Worm (Caenorhabditis elegans) whole organism, L3 larva: ENCODE results near the gene F48G7.12.
A peak's percentile ranks its signal among the peaks of the same experiment; 100 is the strongest.

Experiments
- R02D3.7 ChIP-seq: fragments of 150-350 bp; optimal IDR thresholded peaks from 2 replicates; lab custom pipeline; 2014; ENCODE audit warnings: missing biosample characterization, missing genetic modification characterization
- ZK546.5 ChIP-seq: sonication (generic microtip); optimal IDR thresholded peaks from 2 replicates; lab custom pipeline; 2017; ENCODE audit warnings: missing biosample characterization, missing genetic modification characterization
- aly-2 ChIP-seq: fragments of 150-350 bp; optimal IDR thresholded peaks from 2 replicates; lab custom pipeline; 2014; ENCODE audit warnings: missing biosample characterization, missing genetic modification characterization
- ama-1 ChIP-seq: fragments of 150-350 bp; optimal IDR thresholded peaks from 2 replicates; lab custom pipeline; 2018
- ceh-16 ChIP-seq: sonication (generic microtip); optimal IDR thresholded peaks from 2 replicates; lab custom pipeline; 2017; ENCODE audit warnings: missing biosample characterization, missing genetic modification characterization
- ceh-28 ChIP-seq: fragments of 150-350 bp; optimal IDR thresholded peaks from 2 replicates; lab custom pipeline; 2014; ENCODE audit warnings: missing biosample characterization, missing genetic modification reagents, missing genetic modification characterization
- ceh-82 ChIP-seq: fragments of 150-350 bp; optimal IDR thresholded peaks from 2 replicates; lab custom pipeline; 2014; ENCODE audit warnings: missing biosample characterization, missing genetic modification characterization
- daf-12 ChIP-seq: fragments of 150-350 bp; optimal IDR thresholded peaks from 2 replicates; lab custom pipeline; 2014; ENCODE audit warnings: missing biosample characterization, missing genetic modification reagents, missing genetic modification characterization
- egl-27 ChIP-seq: sonication (generic microtip); optimal IDR thresholded peaks from 4 replicates; lab custom pipeline; 2017; ENCODE audit warnings: missing biosample characterization, missing genetic modification reagents, missing genetic modification characterization
- egl-5 ChIP-seq: fragments of 150-350 bp; optimal IDR thresholded peaks from 2 replicates; lab custom pipeline; 2017; ENCODE audit warnings: missing biosample characterization, missing genetic modification reagents, missing genetic modification characterization, inconsistent platforms
- elt-2 ChIP-seq: sonication (generic microtip); optimal IDR thresholded peaks from 2 replicates; lab custom pipeline; 2016; ENCODE audit warnings: missing genetic modification reagents, mild to moderate bottlenecking, missing genetic modification characterization, missing compliant biosample characterization
- fkh-10 ChIP-seq: sonication (generic microtip); optimal IDR thresholded peaks from 2 replicates; lab custom pipeline; 2017; ENCODE audit warnings: missing biosample characterization, missing genetic modification reagents, missing genetic modification characterization
- fos-1 ChIP-seq: fragments of 150-350 bp; optimal IDR thresholded peaks from 2 replicates; lab custom pipeline; 2014; ENCODE audit warnings: missing biosample characterization, missing genetic modification characterization
- hmg-11 ChIP-seq: sonication (generic microtip); optimal IDR thresholded peaks from 2 replicates; lab custom pipeline; 2016; ENCODE audit warnings: missing genetic modification characterization, missing compliant biosample characterization
- jun-1 ChIP-seq: fragments of 150-350 bp; optimal IDR thresholded peaks from 2 replicates; lab custom pipeline; 2014; ENCODE audit warnings: missing biosample characterization, missing genetic modification reagents, missing genetic modification characterization
- lin-15B ChIP-seq: fragments of 150-350 bp; optimal IDR thresholded peaks from 2 replicates; lab custom pipeline; 2014; ENCODE audit warnings: missing biosample characterization, missing genetic modification characterization
- lin-39 ChIP-seq: fragments of 150-350 bp; optimal IDR thresholded peaks from 2 replicates; lab custom pipeline; 2018; ENCODE audit warnings: missing biosample characterization, missing genetic modification reagents, missing genetic modification characterization
- lsy-12 ChIP-seq: sonication (generic microtip); optimal IDR thresholded peaks from 2 replicates; lab custom pipeline; 2016; ENCODE audit warnings: mild to moderate bottlenecking, missing genetic modification characterization, missing compliant biosample characterization
- mml-1 ChIP-seq: fragments of 150-350 bp; sonication (generic microtip); optimal IDR thresholded peaks from 3 replicates; lab custom pipeline; 2014; ENCODE audit warnings: missing biosample characterization, missing genetic modification characterization
- nfya-1 ChIP-seq: sonication (generic microtip); optimal IDR thresholded peaks from 2 replicates; lab custom pipeline; 2017; ENCODE audit warnings: missing genetic modification characterization, mild to moderate bottlenecking, missing compliant biosample characterization, antibody characterized with exemption, moderate library complexity; ENCODE audit not compliant: insufficient read depth
- nhr-11 ChIP-seq: fragments of 150-350 bp; optimal IDR thresholded peaks from 2 replicates; lab custom pipeline; 2014; ENCODE audit warnings: missing biosample characterization, missing genetic modification characterization
- nhr-23 ChIP-seq: fragments of 150-350 bp; optimal IDR thresholded peaks from 2 replicates; lab custom pipeline; 2014; ENCODE audit warnings: missing biosample characterization, missing genetic modification reagents, missing genetic modification characterization
- nhr-237 ChIP-seq: fragments of 150-350 bp; optimal IDR thresholded peaks from 2 replicates; lab custom pipeline; 2014; ENCODE audit warnings: missing biosample characterization, missing genetic modification characterization
- nhr-25 ChIP-seq: sonication (generic microtip); optimal IDR thresholded peaks from 2 replicates; lab custom pipeline; 2017; ENCODE audit warnings: missing biosample characterization, missing genetic modification characterization
- nhr-28 ChIP-seq: fragments of 150-350 bp; optimal IDR thresholded peaks from 2 replicates; lab custom pipeline; 2014; ENCODE audit warnings: missing biosample characterization, missing genetic modification characterization
- nhr-43 ChIP-seq: sonication (generic microtip); optimal IDR thresholded peaks from 2 replicates; lab custom pipeline; 2016; ENCODE audit warnings: mild to moderate bottlenecking, missing genetic modification characterization, missing compliant biosample characterization; ENCODE audit not compliant: poor library complexity, severe bottlenecking
- nhr-67 ChIP-seq: fragments of 150-350 bp; optimal IDR thresholded peaks from 2 replicates; lab custom pipeline; 2014; ENCODE audit warnings: missing biosample characterization, missing genetic modification characterization
- nhr-76 ChIP-seq: fragments of 150-350 bp; sonication (generic microtip); optimal IDR thresholded peaks from 5 replicates; lab custom pipeline; 2014; ENCODE audit warnings: missing biosample characterization, missing genetic modification characterization
- nhr-77 ChIP-seq: fragments of 150-350 bp; optimal IDR thresholded peaks from 2 replicates; lab custom pipeline; 2014; ENCODE audit warnings: missing biosample characterization, missing genetic modification characterization
- pha-4 ChIP-seq: fragments of 150-350 bp; optimal IDR thresholded peaks from 2 replicates; lab custom pipeline; 2014; ENCODE audit warnings: missing biosample characterization, missing genetic modification reagents, missing genetic modification characterization
- pqm-1 ChIP-seq: fragments of 150-350 bp; optimal IDR thresholded peaks from 2 replicates; lab custom pipeline; 2017; ENCODE audit warnings: missing biosample characterization, missing genetic modification characterization, inconsistent platforms
- sea-2 ChIP-seq: fragments of 150-350 bp; sonication (generic microtip); optimal IDR thresholded peaks from 4 replicates; lab custom pipeline; 2014; ENCODE audit warnings: missing biosample characterization, missing genetic modification reagents, missing genetic modification characterization
- skn-1 ChIP-seq: fragments of 150-350 bp; optimal IDR thresholded peaks from 2 replicates; lab custom pipeline; 2014; ENCODE audit warnings: missing biosample characterization, missing genetic modification characterization
- tbx-2 ChIP-seq: sonication (generic microtip); optimal IDR thresholded peaks from 2 replicates; lab custom pipeline; 2016; ENCODE audit warnings: mild to moderate bottlenecking, missing genetic modification characterization, missing compliant biosample characterization
- unc-39 ChIP-seq: sonication (generic microtip); optimal IDR thresholded peaks from 4 replicates; lab custom pipeline; 2017; ENCODE audit warnings: missing biosample characterization, missing genetic modification characterization
- unc-62 ChIP-seq: fragments of 150-350 bp; sonication (generic microtip); optimal IDR thresholded peaks from 4 replicates; lab custom pipeline; 2014; ENCODE audit warnings: missing biosample characterization, missing genetic modification reagents, missing genetic modification characterization
- ztf-11 ChIP-seq: fragments of 150-350 bp; optimal IDR thresholded peaks from 2 replicates; lab custom pipeline; 2014; ENCODE audit warnings: missing biosample characterization, missing genetic modification characterization

F48G7.12 gene

ce11 chrV:654402-654801 is 8.4 kb upstream of the F48G7.12 start, which contains the start of gene srj-6:
srj-6 (minus strand) TSS chrV:654502.
- no peak for TF ChIP-seq fkh-10 (GFP tag; lab: Kevin White, UChicago)
- TF ChIP-seq skn-1 (tag; lab: Kevin White, UChicago): no peak
- TF ChIP-seq ztf-11 (tag; lab: Kevin White, UChicago): no peak
- no peak for TF ChIP-seq fos-1 (tag; lab: Kevin White, UChicago)
- TF ChIP-seq mml-1 (tag; lab: Kevin White, UChicago): no peak
- TF ChIP-seq nhr-77 (tag; lab: Kevin White, UChicago): no peak
- no peak for TF ChIP-seq lin-15B
- TF ChIP-seq ama-1: no peak
- no peak for TF ChIP-seq egl-27 (tag; lab: Kevin White, UChicago)
- no peak for TF ChIP-seq nhr-237 (tag; lab: Kevin White, UChicago)
- TF ChIP-seq ceh-82: no peak
- no peak for TF ChIP-seq pqm-1 (tag; lab: Kevin White, UChicago)
- no peak for TF ChIP-seq lin-39
- TF ChIP-seq hmg-11: no peak
- no peak for TF ChIP-seq nhr-11 (tag; lab: Kevin White, UChicago)

ce11 chrV:652940-653339 is 6.9 kb upstream of the F48G7.12 start, which contains the start of gene srj-5:
srj-5 (minus strand) TSS chrV:653040.
- TF ChIP-seq egl-5 (tag; lab: Kevin White, UChicago) (no peak), skn-1 (tag; lab: Kevin White, UChicago) (no peak), unc-39 (tag; lab: Kevin White, UChicago) (no peak), nfya-1 (tag; lab: Kevin White, UChicago) (no peak), ama-1 (no peak), aly-2 (tag; lab: Kevin White, UChicago) (no peak), hmg-11 (no peak), elt-2 (no peak), sea-2 (GFP tag; lab: Kevin White, UChicago) (no peak)

ce11 chrV:646888-647287 is 859 bp upstream of the F48G7.12 start, which contains the start of gene ugt-42:
ugt-42 (plus strand) TSS chrV:647188.
- TF ChIP-seq ztf-11 (tag; lab: Kevin White, UChicago) (no peak), nhr-25 (tag; lab: Kevin White, UChicago) (no peak), nhr-76 (tag; lab: Kevin White, UChicago) (no peak), nhr-28 (tag; lab: Kevin White, UChicago) (no peak), nfya-1 (tag; lab: Kevin White, UChicago) (no peak), nhr-23 (tag; lab: Kevin White, UChicago) (no peak), aly-2 (tag; lab: Kevin White, UChicago) (no peak)
- TF ChIP-seq, all 47 proteins: peak for 0

ce11 chrV:642750-643149 is 3.3 kb downstream of the F48G7.12 start, which contains the start of gene nhr-190:
nhr-190 (minus strand) TSS chrV:642924.
- peak; percentile 17 for TF ChIP-seq lin-39
- TF ChIP-seq hmg-11: peak; percentile 41
- peak; percentile 29 for TF ChIP-seq egl-5 (tag; lab: Kevin White, UChicago)
- no peak for TF ChIP-seq ZK546.5 (tag; lab: Kevin White, UChicago)
- TF ChIP-seq tbx-2 (tag; lab: Kevin White, UChicago): no peak

- TF ChIP-seq nhr-43 (tag; lab: Kevin White, UChicago): no peak
- no peak for TF ChIP-seq ceh-16
- no peak for TF ChIP-seq R02D3.7 (tag; lab: Kevin White, UChicago)
- no peak for TF ChIP-seq hmg-11
- no peak for TF ChIP-seq nhr-67 (tag; lab: Kevin White, UChicago)
- no peak for TF ChIP-seq unc-62 (GFP tag; lab: Kevin White, UChicago)
- no peak for TF ChIP-seq ama-1
- no peak for TF ChIP-seq nfya-1 (tag; lab: Kevin White, UChicago)
- TF ChIP-seq jun-1: no peak
- no peak for TF ChIP-seq ceh-28 (tag; lab: Kevin White, UChicago)
- TF ChIP-seq fkh-10 (GFP tag; lab: Kevin White, UChicago): no peak
- TF ChIP-seq ZK546.5 (tag; lab: Kevin White, UChicago): no peak
- no peak for TF ChIP-seq elt-2
- no peak for TF ChIP-seq aly-2 (tag; lab: Kevin White, UChicago)
- TF ChIP-seq pha-4 (tag; lab: Kevin White, UChicago): no peak
- TF ChIP-seq lin-39: no peak
- TF ChIP-seq lsy-12 (tag; lab: Kevin White, UChicago): no peak
- TF ChIP-seq nhr-23 (tag; lab: Kevin White, UChicago): no peak
- TF ChIP-seq daf-12 (tag; lab: Kevin White, UChicago): no peak
Observed at ce11 chrV:638328-638727, 7.7 kb downstream of the F48G7.12 start, which contains the start of gene srj-37. srj-37 (plus strand) TSS chrV:638628.
